Worm (Caenorhabditis elegans) whole organism, L1 larva: ENCODE results near the gene gcp-2.2.

Experiments used
- ets-5 ChIP-seq: fragments of 200-800 bp; sonication (Bioruptor generic); IDR thresholded peaks from 2 replicates; pipeline ENCODE4 v1.3.6; 2022; ENCODE audit warnings: missing genetic modification characterization, missing compliant biosample characterization
- jun-1 ChIP-seq: fragments of 150-350 bp; optimal IDR thresholded peaks from 2 replicates; lab custom pipeline; 2014; ENCODE audit warnings: missing biosample characterization, missing genetic modification reagents, missing genetic modification characterization
- sox-4 ChIP-seq: sonication (generic microtip); optimal IDR thresholded peaks from 2 replicates; lab custom pipeline; 2016; ENCODE audit warnings: missing genetic modification characterization, missing compliant biosample characterization
- sup-37 ChIP-seq: fragments of 200-800 bp; sonication (Bioruptor generic); optimal IDR thresholded peaks from 2 replicates; lab custom pipeline; 2018; ENCODE audit warnings: mild to moderate bottlenecking, missing genetic modification characterization, missing compliant biosample characterization

ce11 chrX:11534443-11534842 is 3.1 kb upstream of the gcp-2.2 start:
- TF ChIP-seq sup-37 (GFP tag; lab: Kevin White, UChicago) (no peak), ets-5 (GFP tag; lab: Robert Waterston, UW) (no peak), sox-4 (tag; lab: Kevin White, UChicago) (no peak), jun-1 (tag; lab: Kevin White, UChicago) (no peak)
